Worm (Caenorhabditis elegans): ENCODE data around the gene fbxc-18.

DNA sequence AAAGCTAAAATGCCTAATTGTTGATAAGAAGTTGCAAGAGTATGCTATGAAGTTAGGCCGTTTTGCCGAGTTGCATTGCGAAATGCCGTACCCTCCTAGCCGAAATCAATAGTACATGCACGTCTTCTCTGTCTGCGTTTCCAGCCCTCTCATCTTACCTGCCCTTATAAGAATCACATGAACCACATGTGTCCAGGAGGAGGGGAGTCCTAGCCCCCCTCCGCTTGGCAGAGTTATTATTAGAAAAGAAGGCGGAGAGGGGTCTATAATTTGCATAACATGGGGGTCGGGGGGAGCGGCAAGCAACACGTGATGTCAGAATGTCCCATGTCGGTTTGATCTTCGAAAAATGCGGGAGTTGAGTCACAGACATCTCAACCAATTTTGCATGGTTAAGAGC is 13.8 kb downstream of the fbxc-18 start:
- no peak for TF ChIP-seq klf-2 (GFP tag; conservative IDR thresholded peaks at IDR 0.05)
- no peak for TF ChIP-seq ztf-23 (GFP tag; IDR thresholded peaks at IDR 0.05)
- peak; percentile 61; the same call in 1 of the 2 replicates for TF ChIP-seq flt-1 (GFP tag; IDR thresholded peaks at IDR 0.05)
- TF ChIP-seq ztf-29 (GFP tag; IDR thresholded peaks at IDR 0.05), result 0 out of 2 replicates have a peak, but pooled peaks have one; percentile 18
- no peak for TF ChIP-seq tab-1 (GFP tag; IDR thresholded peaks at IDR 0.05)
